Worm (Caenorhabditis elegans): ENCODE data around the gene ZK185.5.

The ZK185.5 gene

ce11 chrIV:4513269-4513819 lies 32.4 kb downstream of the ZK185.5 start, which contains the start of gene sar-1:
Gene sar-1 (minus strand): TSS chrIV:4513319.
- no peak for TF ChIP-seq nhr-11 (tag; optimal IDR thresholded peaks at IDR 0.05)
- TF ChIP-seq snpc-4 (tag; optimal IDR thresholded peaks at IDR 0.05): no peak
- no peak for TF ChIP-seq elt-1 (tag; optimal IDR thresholded peaks at IDR 0.05)
- peak; percentile 32 for TF ChIP-seq R02D3.7 (tag; optimal IDR thresholded peaks at IDR 0.05)
- peak; percentile 88 to 93 for TF ChIP-seq lsy-2 (tag; optimal IDR thresholded peaks at IDR 0.05)
- TF ChIP-seq ztf-4 (tag; optimal IDR thresholded peaks at IDR 0.05): peak; percentile 25
- no peak for TF ChIP-seq lin-39 (tag; optimal IDR thresholded peaks at IDR 0.05)
- TF ChIP-seq sma-9 (GFP tag; optimal IDR thresholded peaks at IDR 0.05): peak; percentile 82
- no peak for TF ChIP-seq sma-9 (tag; optimal IDR thresholded peaks at IDR 0.05)
- peak; percentile 72 for TF ChIP-seq lin-11 (tag; optimal IDR thresholded peaks at IDR 0.05)
- peak; percentile 26 for TF ChIP-seq zag-1 (tag; optimal IDR thresholded peaks at IDR 0.05)
- TF ChIP-seq dmd-4 (tag; optimal IDR thresholded peaks at IDR 0.05): no peak
- TF ChIP-seq egl-27 (tag; optimal IDR thresholded peaks at IDR 0.05): peak; percentile 55
- peak; percentile 55 for TF ChIP-seq fos-1 (tag; optimal IDR thresholded peaks at IDR 0.05)
- TF ChIP-seq mab-5 (tag; optimal IDR thresholded peaks at IDR 0.05): peak; percentile 63
- TF ChIP-seq Y55F3AM.14 (GFP tag; optimal IDR thresholded peaks at IDR 0.05): no peak
- TF ChIP-seq nhr-12 (tag; optimal IDR thresholded peaks at IDR 0.05): no peak
- no peak for TF ChIP-seq unc-62 (GFP tag; optimal IDR thresholded peaks at IDR 0.05)
- no peak for TF ChIP-seq blmp-1 (tag; optimal IDR thresholded peaks at IDR 0.05; ENCODE audit: insufficient read depth)
- TF ChIP-seq mdl-1 (tag; optimal IDR thresholded peaks at IDR 0.05): peak in 1 of 2 experiments; percentile 60
- no peak for TF ChIP-seq aly-2 (tag; optimal IDR thresholded peaks at IDR 0.05)
- TF ChIP-seq F13H6.1 (tag; optimal IDR thresholded peaks at IDR 0.05): peak; percentile 80
- no peak for TF ChIP-seq peb-1 (tag; optimal IDR thresholded peaks at IDR 0.05)
- TF ChIP-seq C34F6.9 (tag; optimal IDR thresholded peaks at IDR 0.05): peak; percentile 89
- peak; percentile 65 for TF ChIP-seq nhr-129 (tag; optimal IDR thresholded peaks at IDR 0.05)
- no peak for TF ChIP-seq mbf-1 (tag; optimal IDR thresholded peaks at IDR 0.05)
- no peak for TF ChIP-seq nhr-23 (tag; optimal IDR thresholded peaks at IDR 0.05)
- TF ChIP-seq unc-55 (GFP tag; optimal IDR thresholded peaks at IDR 0.05): peak; percentile 84
- TF ChIP-seq nhr-6 (tag; optimal IDR thresholded peaks at IDR 0.05): peak; percentile 31
- no peak for TF ChIP-seq ztf-1 (GFP tag; conservative IDR thresholded peaks at IDR 0.05)
- peak; percentile 82 for TF ChIP-seq nhr-21 (tag; optimal IDR thresholded peaks at IDR 0.05)
- TF ChIP-seq ztf-11 (tag; optimal IDR thresholded peaks at IDR 0.05): no peak
- peak; percentile 69 for TF ChIP-seq sma-3 (GFP tag; optimal IDR thresholded peaks at IDR 0.05)
- peak; percentile 49 for TF ChIP-seq nhr-10 (tag; optimal IDR thresholded peaks at IDR 0.05)
- no peak for TF ChIP-seq lin-13 (GFP tag; optimal IDR thresholded peaks at IDR 0.05)
- TF ChIP-seq crh-2 (tag; optimal IDR thresholded peaks at IDR 0.05): peak; percentile 94
- peak; percentile 73 for TF ChIP-seq nhr-25 (tag; optimal IDR thresholded peaks at IDR 0.05)
- TF ChIP-seq gmeb-1 (tag; optimal IDR thresholded peaks at IDR 0.05): peak; percentile 82
- TF ChIP-seq sem-4 (tag; optimal IDR thresholded peaks at IDR 0.05): peak; percentile 6

DNA sequence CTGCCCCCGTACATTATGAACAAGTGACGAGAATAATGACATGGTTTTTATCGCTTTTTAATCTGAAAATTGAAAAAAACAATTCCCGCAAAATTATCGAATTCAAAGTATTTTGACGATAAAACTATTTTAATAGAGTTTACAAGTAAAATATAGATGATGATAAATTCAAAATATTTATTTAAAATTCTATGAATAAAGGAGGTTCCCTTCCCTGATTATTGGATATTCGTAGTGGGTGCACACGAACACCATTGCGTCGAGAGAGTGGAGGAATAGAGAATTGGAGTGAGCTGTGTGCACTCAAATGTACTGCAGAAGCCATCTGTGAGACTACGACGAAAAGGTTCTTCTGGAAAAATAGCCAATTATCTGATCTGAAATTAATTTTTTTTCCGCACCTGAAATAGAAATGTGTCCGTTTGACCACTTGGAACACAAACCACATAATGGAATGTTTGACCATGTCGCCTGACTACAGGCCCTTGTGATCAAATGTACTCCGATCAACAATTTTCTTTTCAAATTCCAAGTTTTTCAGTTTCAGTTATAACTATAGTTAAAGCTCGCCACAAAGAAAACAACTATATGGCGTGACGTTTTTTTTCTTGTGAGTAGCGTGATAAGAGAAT lies 34.3 kb downstream of the ZK185.5 start, which contains the start of the genes rfth-1 and ZK180.8:
TSS of gene rfth-1 (minus strand) at position 51 of the 632 bp plus-strand sequence.
TSS of gene ZK180.8 (minus strand) at position 466 of the 632 bp plus-strand sequence.
- TF ChIP-seq ztf-1 (GFP tag; conservative IDR thresholded peaks at IDR 0.05): no peak
- TF ChIP-seq unc-55 (GFP tag; optimal IDR thresholded peaks at IDR 0.05): peak; percentile 32
- TF ChIP-seq crh-2 (tag; optimal IDR thresholded peaks at IDR 0.05): peak; percentile 14

- TF ChIP-seq sma-9 (GFP tag; optimal IDR thresholded peaks at IDR 0.05) (peak; percentile 20), sma-9 (tag; optimal IDR thresholded peaks at IDR 0.05) (no peak), lsy-2 (tag; optimal IDR thresholded peaks at IDR 0.05) (peak in 1 of 2 experiments; percentile 11), alr-1 (tag; optimal IDR thresholded peaks at IDR 0.05) (no peak), F13H6.1 (tag; optimal IDR thresholded peaks at IDR 0.05) (peak; percentile 66)
Measured at ce11 chrIV:4506637-4507036, 39.1 kb downstream of the ZK185.5 start, which contains the start of gene gbb-2. Gene gbb-2 (minus strand): TSS chrIV:4506748.
